Worm (Caenorhabditis elegans): ENCODE data around the gene CD4.11.

DNA sequence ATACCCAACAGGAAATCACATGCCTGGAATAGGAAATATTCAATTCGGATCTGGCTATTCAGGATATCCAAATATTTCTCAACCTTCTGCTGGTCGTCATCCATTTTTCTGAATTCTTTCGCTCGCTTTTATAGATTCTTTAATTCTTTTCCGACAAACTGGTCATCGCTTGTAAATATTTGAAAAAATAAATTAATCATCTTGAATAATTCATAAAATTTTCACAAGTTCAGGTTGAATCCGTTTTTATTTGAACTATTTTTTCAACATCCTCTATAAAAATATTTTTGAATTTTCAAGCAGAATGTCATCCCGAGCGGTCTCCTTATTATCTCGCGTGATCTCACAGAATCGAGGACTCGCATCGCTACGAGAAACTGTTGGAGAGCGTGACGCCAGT, 8.5 kb downstream of the CD4.11 start, which contains the start of gene mrpl-48:
- no peak for TF ChIP-seq ztf-29 (GFP tag; IDR thresholded peaks at IDR 0.05)
- TF ChIP-seq klf-2 (GFP tag; conservative IDR thresholded peaks at IDR 0.05) = no peak
- TF ChIP-seq ref-1 (GFP tag; conservative IDR thresholded peaks at IDR 0.05) = no peak
- TF ChIP-seq flt-1 (GFP tag; IDR thresholded peaks at IDR 0.05) = no peak
- no peak for TF ChIP-seq cog-1 (tag; optimal IDR thresholded peaks at IDR 0.05)
